Fruit fly (Drosophila melanogaster) whole organism, embryonic: ENCODE measurements around the gene CG5056.
A peak's percentile ranks its signal among the peaks of the same experiment; 100 is the strongest.

ENCODE experiments used
- CG1603 ChIP-seq: fragments of 200-800 bp; sonication (Bioruptor generic); optimal IDR thresholded peaks from 2 replicates; lab custom pipeline; 2019; ENCODE audit warnings: missing biosample characterization, mild to moderate bottlenecking, missing genetic modification characterization, moderate library complexity
- GATAe ChIP-seq: fragments of 200-800 bp; sonication (Bioruptor generic); conservative IDR thresholded peaks from 2 replicates; pipeline ENCODE4 v1.3.6; 2022; ENCODE audit warnings: missing biosample characterization, missing genetic modification characterization
- HLH3B ChIP-seq: fragments of 200-800 bp; sonication (Bioruptor generic); IDR thresholded peaks from 2 replicates; pipeline ENCODE4 v1.3.6; 2022; ENCODE audit warnings: missing biosample characterization, missing genetic modification characterization
- Tbp ChIP-seq: fragments of >200 bp; optimal IDR thresholded peaks from 2 replicates; lab custom pipeline; 2018; ENCODE audit warnings: missing biosample characterization, missing genetic modification characterization

dm6 chr2L:10413251-10414127, 47.0 kb downstream of the CG5056 start, which contains the start of the genes CG5355 and Klp31E:
- TF ChIP-seq GATAe (GFP tag; lab: Robert Waterston, UW) = no peak
- no peak for TF ChIP-seq Tbp (GFP tag; lab: Kevin White, UChicago)
- peak; percentile 78 for TF ChIP-seq CG1603 (tag; lab: Kevin White, UChicago)
- TF ChIP-seq HLH3B (GFP tag; lab: Robert Waterston, UW) = no peak
